Fruit fly (Drosophila melanogaster): Measurements from ENCODE around the gene CG12204.
A peak's percentile ranks its signal among the peaks of the same experiment; 100 is the strongest.

The CG12204 gene

dm6 chrX:19453138-19453537, 41.1 kb downstream of the CG12204 start (continued):
- no peak for TF ChIP-seq yki (optimal IDR thresholded peaks at IDR 0.05)
- no peak for TF ChIP-seq run (tag; optimal IDR thresholded peaks at IDR 0.05)
- TF ChIP-seq CG3163 (GFP tag; optimal IDR thresholded peaks at IDR 0.05) = no peak
- no peak for TF ChIP-seq CrebB (tag; optimal IDR thresholded peaks at IDR 0.05)
- no peak for TF ChIP-seq Oaz (GFP tag; IDR thresholded peaks at IDR 0.05)
- no peak for TF ChIP-seq pan (optimal IDR thresholded peaks at IDR 0.05)
- peak in 1 of 2 experiments; percentile 51 for TF ChIP-seq pan (GFP tag; optimal IDR thresholded peaks at IDR 0.05 in 1 of 2, IDR thresholded peaks at IDR 0.05 in 1 of 2)
- TF ChIP-seq zfh1 (GFP tag; IDR thresholded peaks at IDR 0.05) = no peak
- no peak for TF ChIP-seq CG6683 (GFP tag; optimal IDR thresholded peaks at IDR 0.05)
- no peak for TF ChIP-seq zen2 (GFP tag; IDR thresholded peaks at IDR 0.05; ENCODE audit: partially characterized antibody)
- TF ChIP-seq B-H2 (GFP tag; optimal IDR thresholded peaks at IDR 0.05) = no peak
- TF ChIP-seq CG43689 (GFP tag; IDR thresholded peaks at IDR 0.05) = no peak
- no peak for TF ChIP-seq rib (GFP tag; IDR thresholded peaks at IDR 0.05)
- TF ChIP-seq org-1 (GFP tag; optimal IDR thresholded peaks at IDR 0.05) = peak; percentile 20
- TF ChIP-seq Max (GFP tag; optimal IDR thresholded peaks at IDR 0.05) = no peak
- TF ChIP-seq schlank (tag; optimal IDR thresholded peaks at IDR 0.05) = no peak
- 0 out of 2 replicates have a peak, but pooled peaks have one; percentile 19 for TF ChIP-seq ttk (GFP tag; IDR thresholded peaks at IDR 0.05)
- TF ChIP-seq tna (GFP tag; IDR thresholded peaks at IDR 0.05; ENCODE audit: partially characterized antibody) = no peak
- no peak for TF ChIP-seq CTCF (GFP tag; optimal IDR thresholded peaks at IDR 0.05)
- no peak for TF ChIP-seq hb (GFP tag; IDR thresholded peaks at IDR 0.05; ENCODE audit: partially characterized antibody)
- TF ChIP-seq CG3407 (GFP tag; optimal IDR thresholded peaks at IDR 0.05) = no peak
- TF ChIP-seq CG15073 (GFP tag; optimal IDR thresholded peaks at IDR 0.05) = no peak
- peak; percentile 36 for TF ChIP-seq tin (GFP tag; optimal IDR thresholded peaks at IDR 0.05)
- TF ChIP-seq CG9817 (tag; optimal IDR thresholded peaks at IDR 0.05) = no peak
- TF ChIP-seq CG5953 (GFP tag; IDR thresholded peaks at IDR 0.05) = no peak
- no peak for TF ChIP-seq dati (GFP tag; IDR thresholded peaks at IDR 0.05)
- TF ChIP-seq pnt (GFP tag; optimal IDR thresholded peaks at IDR 0.05) = no peak
- no peak for TF ChIP-seq CG7928 (GFP tag; optimal IDR thresholded peaks at IDR 0.05)
- peak; percentile 51 for TF ChIP-seq CG31441 (GFP tag; IDR thresholded peaks at IDR 0.05)
- peak; percentile 53 for TF ChIP-seq unpg (GFP tag; optimal IDR thresholded peaks at IDR 0.05)
- peak; percentile 6 to 9 for TF ChIP-seq dpn (GFP tag; optimal IDR thresholded peaks at IDR 0.05)
- peak; percentile 34 for TF ChIP-seq tap (tag; optimal IDR thresholded peaks at IDR 0.05)
- no peak for TF ChIP-seq CG14965 (GFP tag; optimal IDR thresholded peaks at IDR 0.05; ENCODE audit: borderline replicate concordance)
- TF ChIP-seq CG17186 (GFP tag; optimal IDR thresholded peaks at IDR 0.05) = no peak
- no peak for TF ChIP-seq mld (GFP tag; IDR thresholded peaks at IDR 0.05; ENCODE audit: partially characterized antibody)
- no peak for TF ChIP-seq bab2 (GFP tag; optimal IDR thresholded peaks at IDR 0.05)
- TF ChIP-seq repo (GFP tag; optimal IDR thresholded peaks at IDR 0.05) = no peak
- peak; percentile 32; the same call in 1 of the 2 replicates for TF ChIP-seq CG32532 (GFP tag; IDR thresholded peaks at IDR 0.05)
- no peak for TF ChIP-seq zen (tag; optimal IDR thresholded peaks at IDR 0.05)
- TF ChIP-seq row (GFP tag; IDR thresholded peaks at IDR 0.05) = peak; percentile 67
- no peak for TF ChIP-seq sens-2 (GFP tag; IDR thresholded peaks at IDR 0.05)
- no peak for TF ChIP-seq lov (optimal IDR thresholded peaks at IDR 0.05)
- no peak for TF ChIP-seq lov (GFP tag; IDR thresholded peaks at IDR 0.05)
- no peak for TF ChIP-seq ems (GFP tag; optimal IDR thresholded peaks at IDR 0.05)
- no peak for TF ChIP-seq kni (GFP tag; optimal IDR thresholded peaks at IDR 0.05)
- peak; percentile 38 for TF ChIP-seq Abd-B (GFP tag; optimal IDR thresholded peaks at IDR 0.05)
- no peak for TF ChIP-seq MESR4 (GFP tag; optimal IDR thresholded peaks at IDR 0.05)
- no peak for TF ChIP-seq amos (GFP tag; IDR thresholded peaks at IDR 0.05; ENCODE audit: partially characterized antibody)
- TF ChIP-seq unc-4 (GFP tag; IDR thresholded peaks at IDR 0.05; ENCODE audit: partially characterized antibody) = no peak
- TF ChIP-seq CG32772 (GFP tag; IDR thresholded peaks at IDR 0.05) = no peak
- no peak for TF ChIP-seq CG32767 (GFP tag; IDR thresholded peaks at IDR 0.05)
- TF ChIP-seq CG7357 (GFP tag; IDR thresholded peaks at IDR 0.05) = no peak; the same call in 2 of the 3 replicates
- no peak for TF ChIP-seq inv (GFP tag; IDR thresholded peaks at IDR 0.05; ENCODE audit: partially characterized antibody)

All from whole organism, embryonic.